Worm (Caenorhabditis elegans) whole organism, L4 larva: ENCODE data around the gene F53A9.7.
A peak's percentile ranks its signal among the peaks of the same experiment; 100 is the strongest.

Source experiments
- F26F4.8 ChIP-seq: fragments of 200-800 bp; sonication (Bioruptor generic); conservative IDR thresholded peaks from 2 replicates; pipeline ENCODE4 v1.3.6; 2022; ENCODE audit warnings: missing genetic modification characterization, missing compliant biosample characterization
- F37D6.2 ChIP-seq: sonication (generic microtip); optimal IDR thresholded peaks from 2 replicates; lab custom pipeline; 2016; ENCODE audit warnings: mild to moderate bottlenecking, missing genetic modification characterization, missing compliant biosample characterization
- R02D3.7 ChIP-seq: fragments of 150-350 bp; sonication (generic microtip); optimal IDR thresholded peaks from 3 replicates; lab custom pipeline; 2014; ENCODE audit warnings: missing biosample characterization, missing genetic modification characterization
- T20F7.1 ChIP-seq: fragments of 200-800 bp; sonication (Bioruptor generic); optimal IDR thresholded peaks from 2 replicates; lab custom pipeline; 2018; ENCODE audit warnings: mild to moderate bottlenecking, missing genetic modification characterization, missing compliant biosample characterization
- ZK546.5 ChIP-seq, 2 experiments: sonication (generic microtip); optimal IDR thresholded peaks; 2 replicates each; lab custom pipeline; 2017; ENCODE audit warnings: missing biosample characterization in 2 of 2, missing genetic modification characterization in 2 of 2
- aly-2 ChIP-seq: sonication (generic microtip); optimal IDR thresholded peaks from 2 replicates; lab custom pipeline; 2018; ENCODE audit warnings: missing biosample characterization, missing genetic modification characterization
- arid-1 ChIP-seq: fragments of 200-800 bp; sonication (Bioruptor generic); conservative IDR thresholded peaks from 2 replicates; pipeline ENCODE4 v1.3.6; 2022; ENCODE audit warnings: missing genetic modification reagents, missing genetic modification characterization, missing compliant biosample characterization
- ceh-28 ChIP-seq: fragments of 150-350 bp; optimal IDR thresholded peaks from 2 replicates; lab custom pipeline; 2014; ENCODE audit warnings: missing biosample characterization, missing genetic modification reagents, missing genetic modification characterization
- ces-1 ChIP-seq: fragments of 150-350 bp; sonication (generic microtip); optimal IDR thresholded peaks from 4 replicates; lab custom pipeline; 2014; ENCODE audit warnings: missing biosample characterization, missing genetic modification reagents, missing genetic modification characterization
- ctbp-1 ChIP-seq: fragments of 200-800 bp; sonication (Bioruptor generic); IDR thresholded peaks from 2 replicates; pipeline ENCODE4 v1.3.6; 2022; ENCODE audit warnings: missing genetic modification reagents, missing genetic modification characterization, missing compliant biosample characterization
- daf-16 ChIP-seq, 3 experiments: sonication (generic microtip); optimal IDR thresholded peaks; 2 replicates each; lab custom pipeline; 2016 to 2017; ENCODE audit warnings: missing genetic modification characterization in 3 of 3, missing genetic modification reagents in 3 of 3, mild to moderate bottlenecking in 2 of 3, missing compliant biosample characterization in 2 of 3, missing biosample characterization in 1 of 3, moderate library complexity in 1 of 3
- dmd-6 ChIP-seq: fragments of 200-800 bp; sonication (Bioruptor generic); IDR thresholded peaks from 2 replicates; pipeline ENCODE4 v1.3.6; 2022; ENCODE audit warnings: missing genetic modification reagents, missing genetic modification characterization, missing compliant biosample characterization
- dmd-8 ChIP-seq: fragments of 200-800 bp; sonication (Bioruptor generic); IDR thresholded peaks from 2 replicates; pipeline ENCODE4 v1.3.6; 2022; ENCODE audit warnings: missing genetic modification characterization, missing compliant biosample characterization
- dpl-1 ChIP-seq: fragments of 150-350 bp; optimal IDR thresholded peaks from 2 replicates; lab custom pipeline; 2014; ENCODE audit warnings: missing biosample characterization, missing genetic modification reagents, missing genetic modification characterization
- duxl-1 ChIP-seq: sonication (generic microtip); optimal IDR thresholded peaks from 2 replicates; lab custom pipeline; 2016; ENCODE audit warnings: mild to moderate bottlenecking, missing genetic modification characterization, moderate library complexity, missing compliant biosample characterization; ENCODE audit not compliant: poor library complexity
- dve-1 ChIP-seq: sonication (generic microtip); optimal IDR thresholded peaks from 2 replicates; lab custom pipeline; 2017; ENCODE audit warnings: antibody characterized with exemption, mild to moderate bottlenecking, missing genetic modification characterization, missing compliant biosample characterization; ENCODE audit not compliant: insufficient read depth
- fkh-10 ChIP-seq: fragments of 150-350 bp; optimal IDR thresholded peaks from 2 replicates; lab custom pipeline; 2014; ENCODE audit warnings: missing biosample characterization, missing genetic modification reagents, missing genetic modification characterization
- gei-8 ChIP-seq: fragments of 200-800 bp; sonication (Bioruptor generic); optimal IDR thresholded peaks from 2 replicates; lab custom pipeline; 2018; ENCODE audit warnings: mild to moderate bottlenecking, missing genetic modification characterization, missing compliant biosample characterization
- hlh-11 ChIP-seq: fragments of 200-800 bp; sonication (Bioruptor generic); optimal IDR thresholded peaks from 2 replicates; lab custom pipeline; 2018; ENCODE audit warnings: mild to moderate bottlenecking, missing genetic modification characterization, missing compliant biosample characterization
- hlh-30 ChIP-seq: sonication (generic microtip); optimal IDR thresholded peaks from 2 replicates; lab custom pipeline; 2017; ENCODE audit warnings: antibody characterized with exemption, mild to moderate bottlenecking, missing genetic modification characterization, missing compliant biosample characterization; ENCODE audit not compliant: insufficient read depth
- jun-1 ChIP-seq: fragments of 150-350 bp; optimal IDR thresholded peaks from 2 replicates; lab custom pipeline; 2014; ENCODE audit warnings: missing biosample characterization, missing genetic modification reagents, missing genetic modification characterization
- lim-7 ChIP-seq: fragments of 200-800 bp; sonication (Bioruptor generic); IDR thresholded peaks from 2 replicates; pipeline ENCODE4 v1.3.6; 2022; ENCODE audit warnings: missing genetic modification characterization, missing compliant biosample characterization
- lin-15B ChIP-seq: fragments of 150-350 bp; sonication (generic microtip); optimal IDR thresholded peaks from 3 replicates; lab custom pipeline; 2014; ENCODE audit warnings: missing biosample characterization, missing genetic modification characterization
- lin-29 ChIP-seq: fragments of 200-800 bp; sonication (Bioruptor generic); IDR thresholded peaks from 2 replicates; pipeline ENCODE4 v1.3.6; 2022; ENCODE audit warnings: missing genetic modification reagents, missing genetic modification characterization, missing compliant biosample characterization
- lin-38 ChIP-seq: fragments of 200-800 bp; sonication (Bioruptor generic); IDR thresholded peaks from 2 replicates; pipeline ENCODE4 v1.3.6; 2022; ENCODE audit warnings: missing genetic modification reagents, missing genetic modification characterization, missing compliant biosample characterization
- lin-39 ChIP-seq: fragments of 150-350 bp; optimal IDR thresholded peaks from 2 replicates; lab custom pipeline; 2014; ENCODE audit warnings: missing biosample characterization, missing genetic modification reagents, missing genetic modification characterization
- lir-3 ChIP-seq: sonication (generic microtip); optimal IDR thresholded peaks from 2 replicates; lab custom pipeline; 2016; ENCODE audit warnings: mild to moderate bottlenecking, missing genetic modification characterization, missing compliant biosample characterization
- lsy-2 ChIP-seq, 2 experiments: fragments of 150-350 bp in 1 of 2; sonication (generic microtip) in 1 of 2; optimal IDR thresholded peaks; 2 replicates each; lab custom pipeline; 2014 to 2017; ENCODE audit warnings: missing biosample characterization in 2 of 2, missing genetic modification characterization in 2 of 2
- madf-9 ChIP-seq: fragments of 200-800 bp; sonication (Bioruptor generic); conservative IDR thresholded peaks from 2 replicates; pipeline ENCODE4 v1.3.6; 2022; ENCODE audit warnings: missing genetic modification reagents, missing genetic modification characterization, missing compliant biosample characterization
- mdt-29 ChIP-seq: fragments of 200-800 bp; sonication (Bioruptor generic); IDR thresholded peaks from 2 replicates; pipeline ENCODE4 v1.3.6; 2022; ENCODE audit warnings: missing genetic modification reagents, missing genetic modification characterization, missing compliant biosample characterization
- mep-1 ChIP-seq: fragments of 150-350 bp; sonication (generic microtip); optimal IDR thresholded peaks from 3 replicates; lab custom pipeline; 2014; ENCODE audit warnings: missing biosample characterization, missing genetic modification characterization
- mes-2 ChIP-seq: sonication (generic microtip); optimal IDR thresholded peaks from 2 replicates; lab custom pipeline; 2016; ENCODE audit warnings: missing genotype, mild to moderate bottlenecking, missing genetic modification characterization, missing compliant biosample characterization; ENCODE audit not compliant: poor library complexity, severe bottlenecking
- mxl-3 ChIP-seq: fragments of 200-800 bp; sonication (Bioruptor generic); optimal IDR thresholded peaks from 2 replicates; lab custom pipeline; 2018; ENCODE audit warnings: mild to moderate bottlenecking, missing genetic modification characterization, missing compliant biosample characterization
- nhr-102 ChIP-seq: sonication (generic microtip); optimal IDR thresholded peaks from 2 replicates; lab custom pipeline; 2016; ENCODE audit warnings: mild to moderate bottlenecking, missing genetic modification characterization, moderate library complexity, missing compliant biosample characterization
- nhr-28 ChIP-seq: fragments of 150-350 bp; optimal IDR thresholded peaks from 2 replicates; lab custom pipeline; 2014; ENCODE audit warnings: missing biosample characterization, missing genetic modification characterization
- nhr-42 ChIP-seq: fragments of 200-800 bp; sonication (Bioruptor generic); IDR thresholded peaks from 2 replicates; pipeline ENCODE4 v1.3.6; 2022; ENCODE audit warnings: missing genetic modification characterization, missing compliant biosample characterization
- nhr-6 ChIP-seq: fragments of 150-350 bp; optimal IDR thresholded peaks from 2 replicates; lab custom pipeline; 2014; ENCODE audit warnings: missing biosample characterization, missing genetic modification characterization
- nhr-76 ChIP-seq: fragments of 150-350 bp; optimal IDR thresholded peaks from 2 replicates; lab custom pipeline; 2014; ENCODE audit warnings: missing biosample characterization, missing genetic modification characterization
- nhr-77 ChIP-seq: fragments of 150-350 bp; optimal IDR thresholded peaks from 2 replicates; lab custom pipeline; 2014; ENCODE audit warnings: missing biosample characterization, missing genetic modification characterization
- pqm-1 ChIP-seq: sonication (generic microtip); optimal IDR thresholded peaks from 2 replicates; lab custom pipeline; 2017; ENCODE audit warnings: missing biosample characterization, missing genetic modification characterization
- rbr-2 ChIP-seq: sonication (generic microtip); optimal IDR thresholded peaks from 2 replicates; lab custom pipeline; 2016; ENCODE audit warnings: missing genotype, missing genetic modification characterization, missing compliant biosample characterization
- snpc-4 ChIP-seq: fragments of 150-350 bp; optimal IDR thresholded peaks from 2 replicates; lab custom pipeline; 2014; ENCODE audit warnings: missing biosample characterization, missing genetic modification characterization
- tra-1 ChIP-seq: fragments of 200-800 bp; sonication (Bioruptor generic); IDR thresholded peaks from 2 replicates; pipeline ENCODE4 v1.3.6; 2022; ENCODE audit warnings: missing genetic modification reagents, missing genetic modification characterization, missing compliant biosample characterization
- unc-62 ChIP-seq, 3 experiments: fragments of 150-350 bp in 1 of 3; sonication (generic microtip); optimal IDR thresholded peaks in 2 of 3; peaks in 1 of 3; 1 replicate in 1 of 3; 2 replicates in 2 of 3; lab custom pipeline; 2014 to 2017; ENCODE audit warnings: missing biosample characterization in 3 of 3, missing genetic modification characterization in 3 of 3, missing genetic modification reagents in 3 of 3, missing genotype in 1 of 3
- zag-1 ChIP-seq: fragments of 150-350 bp; optimal IDR thresholded peaks from 2 replicates; lab custom pipeline; 2014; ENCODE audit warnings: missing biosample characterization, missing genetic modification characterization
- zfp-3 ChIP-seq: fragments of 200-800 bp; sonication (Bioruptor generic); conservative IDR thresholded peaks from 2 replicates; pipeline ENCODE4 v1.3.6; 2022; ENCODE audit warnings: missing genetic modification reagents, missing genetic modification characterization, missing compliant biosample characterization
- ztf-7 ChIP-seq: fragments of 150-350 bp; optimal IDR thresholded peaks from 2 replicates; lab custom pipeline; 2014; ENCODE audit warnings: missing biosample characterization, missing genetic modification characterization

F53A9.7 gene

ce11 chrX:8713754-8714295, 2.9 kb downstream of the F53A9.7 start, which contains the start of gene F53A9.6:
F53A9.6 (minus strand) TSS chrX:8713804.
- TF ChIP-seq nhr-6 (tag; lab: Kevin White, UChicago) (peak; percentile 86), mep-1 (tag; lab: Kevin White, UChicago) (peak; percentile 33), mxl-3 (no peak), ces-1 (GFP tag; lab: Kevin White, UChicago) (no peak), hlh-30 (tag; lab: Kevin White, UChicago) (peak; percentile 63), unc-62 (GFP tag; optimal IDR thresholded peaks at IDR 0.05 in 1 of 2; lab: Kevin White, UChicago) (peak in 1 of 2 experiments; percentile 78), unc-62 (tag; optimal IDR thresholded peaks at IDR 0.05; lab: Kevin White, UChicago) (no peak), nhr-42 (GFP tag; lab: Robert Waterston, UW) (no peak), hlh-11 (peak; percentile 40), arid-1 (GFP tag; lab: Robert Waterston, UW) (no peak), nhr-76 (tag; lab: Kevin White, UChicago) (no peak), mes-2 (tag; lab: Kevin White, UChicago) (peak; percentile 21), lin-39 (no peak), lir-3 (no peak), dmd-6 (peak; percentile 45; the same call in 1 of the 2 replicates), pqm-1 (tag; lab: Kevin White, UChicago) (peak; percentile 23), dve-1 (peak; percentile 79), dmd-8 (GFP tag; lab: Robert Waterston, UW) (no peak), daf-16 (GFP tag; optimal IDR thresholded peaks at IDR 0.05; lab: Kevin White, UChicago) (no peak), daf-16 (tag; optimal IDR thresholded peaks at IDR 0.05; lab: Kevin White, UChicago) (peak; percentile 47)

ce11 chrX:8712662-8713061, 4.1 kb downstream of the F53A9.7 start:
- no peak for TF ChIP-seq aly-2
- no peak for TF ChIP-seq R02D3.7 (tag; lab: Kevin White, UChicago)
- no peak for TF ChIP-seq jun-1 (tag; lab: Kevin White, UChicago)
- TF ChIP-seq lin-38 (GFP tag; lab: Robert Waterston, UW): no peak
- no peak for TF ChIP-seq lin-29 (GFP tag; lab: Robert Waterston, UW)
- no peak for TF ChIP-seq mxl-3
- TF ChIP-seq snpc-4 (tag; lab: Kevin White, UChicago): no peak
- no peak for TF ChIP-seq rbr-2 (tag; lab: Kevin White, UChicago)
- TF ChIP-seq ztf-7 (tag; lab: Kevin White, UChicago): peak; percentile 2
- peak; percentile 84 for TF ChIP-seq pqm-1 (tag; lab: Kevin White, UChicago)
- no peak for TF ChIP-seq F37D6.2
- TF ChIP-seq lim-7 (GFP tag; lab: Robert Waterston, UW): no peak
- no peak for TF ChIP-seq duxl-1 (tag; lab: Kevin White, UChicago)
- TF ChIP-seq madf-9: no peak
- TF ChIP-seq tra-1 (GFP tag; lab: Robert Waterston, UW): peak; percentile 64; the same call in 1 of the 2 replicates
- TF ChIP-seq hlh-30 (tag; lab: Kevin White, UChicago): peak; percentile 55
- TF ChIP-seq hlh-11: peak; percentile 72
- TF ChIP-seq dmd-6: peak; percentile 83
- no peak for TF ChIP-seq T20F7.1 (GFP tag; lab: Kevin White, UChicago)
- TF ChIP-seq lin-15B (tag; lab: Kevin White, UChicago): no peak
- TF ChIP-seq dpl-1 (GFP tag; lab: Kevin White, UChicago): no peak
- TF ChIP-seq gei-8 (GFP tag; lab: Kevin White, UChicago): no peak
- TF ChIP-seq zag-1 (tag; lab: Kevin White, UChicago): no peak
- TF ChIP-seq fkh-10 (GFP tag; lab: Kevin White, UChicago): no peak
- TF ChIP-seq nhr-28 (tag; lab: Kevin White, UChicago): peak; percentile 85
- TF ChIP-seq F26F4.8 (GFP tag; lab: Robert Waterston, UW): no peak
- peak; percentile 0 for TF ChIP-seq nhr-102 (tag; lab: Kevin White, UChicago)
- no peak for TF ChIP-seq ctbp-1 (GFP tag; lab: Robert Waterston, UW)
- TF ChIP-seq ceh-28 (tag; lab: Kevin White, UChicago): no peak
- peak in 1 of 2 experiments; percentile 4 for TF ChIP-seq lsy-2 (tag; optimal IDR thresholded peaks at IDR 0.05; lab: Kevin White, UChicago)
- TF ChIP-seq ZK546.5 (tag; optimal IDR thresholded peaks at IDR 0.05; lab: Kevin White, UChicago): no peak
- TF ChIP-seq nhr-6 (tag; lab: Kevin White, UChicago): peak; percentile 38
- peak; percentile 61 for TF ChIP-seq nhr-77 (tag; lab: Kevin White, UChicago)
- TF ChIP-seq zfp-3 (GFP tag; lab: Robert Waterston, UW): no peak
- TF ChIP-seq dve-1: peak; percentile 78
- TF ChIP-seq daf-16 (GFP tag; optimal IDR thresholded peaks at IDR 0.05; lab: Kevin White, UChicago): no peak
- peak; percentile 71 for TF ChIP-seq daf-16 (tag; optimal IDR thresholded peaks at IDR 0.05; lab: Kevin White, UChicago)
- TF ChIP-seq mdt-29 (GFP tag; lab: Robert Waterston, UW): no peak
